Fruit fly (Drosophila melanogaster) whole organism, embryonic: ENCODE measurements around the gene vkg.
A peak's percentile ranks its signal among the peaks of the same experiment; 100 is the strongest.

ENCODE experiments used
- Aef1 ChIP-seq: fragments of 200-800 bp; sonication (Bioruptor generic); IDR thresholded peaks from 3 replicates; pipeline ENCODE4 v1.3.6; 2022; ENCODE audit warnings: missing biosample characterization, missing genetic modification characterization
- Atf-2 ChIP-seq: fragments of 200-800 bp; sonication (Bioruptor generic); optimal IDR thresholded peaks from 2 replicates; lab custom pipeline; 2016; ENCODE audit warnings: missing biosample characterization, missing genetic modification characterization
- B-H1 ChIP-seq: fragments of 200-800 bp; sonication (Bioruptor generic); IDR thresholded peaks from 3 replicates; pipeline ENCODE4 v1.3.6; 2022; ENCODE audit warnings: missing biosample characterization, missing genetic modification characterization
- Bdp1 ChIP-seq: fragments of 200-800 bp; sonication (Bioruptor generic); optimal IDR thresholded peaks from 3 replicates; lab custom pipeline; 2016; ENCODE audit warnings: missing biosample characterization, missing genetic modification characterization
- C15 ChIP-seq: fragments of 200-800 bp; sonication (Bioruptor generic); IDR thresholded peaks from 3 replicates; pipeline ENCODE4 v1.3.6; 2022; ENCODE audit warnings: missing biosample characterization, missing genetic modification characterization
- CG1024 ChIP-seq: fragments of 200-800 bp; sonication (Bioruptor generic); IDR thresholded peaks from 2 replicates; pipeline ENCODE4 v1.3.6; 2022; ENCODE audit warnings: missing biosample characterization, missing genetic modification characterization
- CG11093 ChIP-seq: fragments of 200-800 bp; sonication (Bioruptor generic); IDR thresholded peaks from 3 replicates; pipeline ENCODE4 v1.3.6; 2022; ENCODE audit warnings: missing biosample characterization, missing genetic modification characterization
- CG12299 ChIP-seq: fragments of 200-800 bp; sonication (Bioruptor generic); optimal IDR thresholded peaks from 2 replicates; lab custom pipeline; 2018; ENCODE audit warnings: missing biosample characterization, mild to moderate bottlenecking, missing genetic modification characterization
- CG15011 ChIP-seq: fragments of 200-800 bp; sonication (Bioruptor generic); optimal IDR thresholded peaks from 3 replicates; lab custom pipeline; 2018; ENCODE audit warnings: missing biosample characterization, mild to moderate bottlenecking, missing genetic modification characterization
- CG15479 ChIP-seq: fragments of 200-800 bp; sonication (Bioruptor generic); optimal IDR thresholded peaks from 3 replicates; lab custom pipeline; 2019; ENCODE audit warnings: missing biosample characterization, mild to moderate bottlenecking, missing genetic modification characterization, moderate library complexity
- CG1603 ChIP-seq: fragments of 200-800 bp; sonication (Bioruptor generic); optimal IDR thresholded peaks from 2 replicates; lab custom pipeline; 2019; ENCODE audit warnings: missing biosample characterization, mild to moderate bottlenecking, missing genetic modification characterization, moderate library complexity
- CG1792 ChIP-seq: fragments of 200-800 bp; sonication (Bioruptor generic); optimal IDR thresholded peaks from 2 replicates; lab custom pipeline; 2016; ENCODE audit warnings: missing biosample characterization, missing genetic modification characterization
- CG2120 ChIP-seq: fragments of 200-800 bp; sonication (Bioruptor generic); optimal IDR thresholded peaks from 3 replicates; lab custom pipeline; 2016; ENCODE audit warnings: missing biosample characterization, missing genetic modification characterization
- CG2875 ChIP-seq: fragments of 200-800 bp; sonication (Bioruptor generic); optimal IDR thresholded peaks from 2 replicates; lab custom pipeline; 2017; ENCODE audit warnings: missing biosample characterization, mild to moderate bottlenecking, missing genetic modification characterization, missing genetic modification reagents
- CG31224 ChIP-seq: fragments of 200-800 bp; sonication (Bioruptor generic); IDR thresholded peaks from 2 replicates; pipeline ENCODE4 v1.3.6; 2022; ENCODE audit warnings: missing biosample characterization, missing genetic modification characterization
- CG4707 ChIP-seq: fragments of 200-800 bp; sonication (Bioruptor generic); optimal IDR thresholded peaks from 2 replicates; lab custom pipeline; 2018; ENCODE audit warnings: missing biosample characterization, mild to moderate bottlenecking, missing genetic modification characterization, moderate library complexity
- CG6654 ChIP-seq: fragments of 200-800 bp; sonication (Bioruptor generic); optimal IDR thresholded peaks from 2 replicates; lab custom pipeline; 2017; ENCODE audit warnings: missing biosample characterization, mild to moderate bottlenecking, missing genetic modification characterization
- CG9215 ChIP-seq: fragments of 200-800 bp; sonication (Bioruptor generic); IDR thresholded peaks from 2 replicates; pipeline ENCODE4 v1.3.6; 2022; ENCODE audit warnings: missing biosample characterization, missing genetic modification characterization
- D19A ChIP-seq: fragments of 200-800 bp; optimal IDR thresholded peaks from 3 replicates; lab custom pipeline; 2019; ENCODE audit warnings: missing biosample characterization, mild to moderate bottlenecking, missing genetic modification characterization, moderate library complexity
- Dfd ChIP-seq, 2 experiments: fragments of >200 bp; optimal IDR thresholded peaks; 2 replicates each; lab custom pipeline; 2017; ENCODE audit warnings: missing biosample characterization in 2 of 2, missing genetic modification characterization in 2 of 2
- Dip2 ChIP-seq: fragments of 200-800 bp; sonication (Bioruptor generic); IDR thresholded peaks from 2 replicates; pipeline ENCODE4 v1.3.6; 2022; ENCODE audit warnings: missing biosample characterization, missing genetic modification characterization
- E2f1 ChIP-seq: fragments of 200-800 bp; sonication (Bioruptor generic); IDR thresholded peaks from 2 replicates; pipeline ENCODE4 v1.3.6; 2022; ENCODE audit warnings: missing biosample characterization, missing genetic modification characterization
- HLH4C ChIP-seq: fragments of 200-800 bp; sonication (Bioruptor generic); IDR thresholded peaks from 3 replicates; pipeline ENCODE4 v1.3.6; 2022; ENCODE audit warnings: missing biosample characterization, missing genetic modification characterization; ENCODE audit not compliant: partially characterized antibody
- HLH54F ChIP-seq: fragments of 200-800 bp; sonication (Bioruptor generic); optimal IDR thresholded peaks from 3 replicates; lab custom pipeline; 2016; ENCODE audit warnings: missing biosample characterization, missing genetic modification characterization
- Mrtf ChIP-seq: fragments of 200-800 bp; sonication (Bioruptor generic); IDR thresholded peaks from 3 replicates; pipeline ENCODE4 v1.3.6; 2022; ENCODE audit warnings: missing biosample characterization, missing genetic modification characterization
- NC2α ChIP-seq: fragments of 200-800 bp; sonication (Bioruptor generic); optimal IDR thresholded peaks from 2 replicates; lab custom pipeline; 2016; ENCODE audit warnings: missing biosample characterization, missing genetic modification characterization
- PHDP ChIP-seq: fragments of 200-800 bp; sonication (Bioruptor generic); optimal IDR thresholded peaks from 3 replicates; lab custom pipeline; 2018; ENCODE audit warnings: missing biosample characterization, mild to moderate bottlenecking, missing genetic modification characterization, moderate library complexity
- Poxn ChIP-seq: fragments of 200-800 bp; sonication (Bioruptor generic); IDR thresholded peaks from 2 replicates; pipeline ENCODE4 v1.3.6; 2022; ENCODE audit warnings: missing biosample characterization, missing genetic modification characterization
- Ravus ChIP-seq: fragments of 200-800 bp; sonication (Bioruptor generic); IDR thresholded peaks from 2 replicates; pipeline ENCODE4 v1.3.6; 2022; ENCODE audit warnings: missing biosample characterization, missing genetic modification characterization
- Rfx ChIP-seq: fragments of 200-800 bp; sonication (Bioruptor generic); IDR thresholded peaks from 2 replicates; pipeline ENCODE4 v1.3.6; 2022; ENCODE audit warnings: missing biosample characterization, missing genetic modification characterization
- Six4 ChIP-seq: fragments of 200-800 bp; sonication (Bioruptor generic); optimal IDR thresholded peaks from 2 replicates; lab custom pipeline; 2016; ENCODE audit warnings: missing biosample characterization, missing genetic modification characterization
- Spps ChIP-seq: fragments of 200-800 bp; sonication (Bioruptor generic); optimal IDR thresholded peaks from 2 replicates; lab custom pipeline; 2018; ENCODE audit warnings: missing biosample characterization, mild to moderate bottlenecking, missing genetic modification characterization
- Sry-β ChIP-seq: fragments of 200-800 bp; sonication (Bioruptor generic); optimal IDR thresholded peaks from 2 replicates; lab custom pipeline; 2018; ENCODE audit warnings: missing biosample characterization, mild to moderate bottlenecking, missing genetic modification characterization, moderate library complexity
- Trl ChIP-seq, 3 experiments: fragments of >200 bp in 2 of 3; fragments of 200-800 bp in 1 of 3; sonication (Bioruptor generic) in 1 of 3; optimal IDR thresholded peaks; 2 replicates in 1 of 3; 3 replicates in 2 of 3; lab custom pipeline; 2016 to 2017; ENCODE audit warnings: missing biosample characterization in 1 of 3, missing genetic modification characterization in 1 of 3
- ash1 ChIP-seq: fragments of 200-800 bp; sonication (Bioruptor generic); optimal IDR thresholded peaks from 2 replicates; lab custom pipeline; 2018; ENCODE audit warnings: missing biosample characterization, mild to moderate bottlenecking, missing genetic modification characterization
- bcd ChIP-seq: fragments of 200-800 bp; sonication (Bioruptor generic); optimal IDR thresholded peaks from 2 replicates; lab custom pipeline; 2017; ENCODE audit warnings: missing biosample characterization, mild to moderate bottlenecking, missing genetic modification characterization
- bowl ChIP-seq: fragments of 200-800 bp; sonication (Bioruptor generic); IDR thresholded peaks from 2 replicates; pipeline ENCODE4 v1.3.6; 2022; ENCODE audit warnings: missing biosample characterization, missing genetic modification characterization
- cwo ChIP-seq: fragments of 200-800 bp; sonication (Bioruptor generic); optimal IDR thresholded peaks from 3 replicates; lab custom pipeline; 2017; ENCODE audit warnings: missing biosample characterization, missing genetic modification characterization, mild to moderate bottlenecking, moderate library complexity, missing genetic modification reagents
- danr ChIP-seq: fragments of 200-800 bp; sonication (Bioruptor generic); IDR thresholded peaks from 2 replicates; pipeline ENCODE4 v1.3.6; 2022; ENCODE audit warnings: missing biosample characterization, missing genetic modification characterization
- ewg ChIP-seq: fragments of 200-800 bp; sonication (Bioruptor generic); optimal IDR thresholded peaks from 3 replicates; lab custom pipeline; 2017; ENCODE audit warnings: mild to moderate bottlenecking, missing biosample characterization, missing genetic modification reagents, missing genetic modification characterization
- fd3F ChIP-seq: fragments of 200-800 bp; sonication (Bioruptor generic); optimal IDR thresholded peaks from 2 replicates; lab custom pipeline; 2018; ENCODE audit warnings: missing biosample characterization, mild to moderate bottlenecking, missing genetic modification characterization, moderate library complexity
- fd96Cb ChIP-seq: fragments of 200-800 bp; sonication (Bioruptor generic); optimal IDR thresholded peaks from 2 replicates; lab custom pipeline; 2018; ENCODE audit warnings: missing biosample characterization, mild to moderate bottlenecking, missing genetic modification characterization, moderate library complexity
- gem ChIP-seq: fragments of 200-800 bp; sonication (Bioruptor generic); optimal IDR thresholded peaks from 2 replicates; lab custom pipeline; 2019; ENCODE audit warnings: missing biosample characterization, mild to moderate bottlenecking, missing genetic modification characterization, moderate library complexity
- inv ChIP-seq: fragments of 200-800 bp; sonication (Bioruptor generic); IDR thresholded peaks from 2 replicates; pipeline ENCODE4 v1.3.6; 2022; ENCODE audit warnings: missing biosample characterization, missing genetic modification characterization; ENCODE audit not compliant: partially characterized antibody
- nom ChIP-seq: fragments of 200-800 bp; sonication (Bioruptor generic); optimal IDR thresholded peaks from 2 replicates; lab custom pipeline; 2017; ENCODE audit warnings: missing biosample characterization, missing genetic modification characterization, mild to moderate bottlenecking, moderate library complexity, missing genetic modification reagents
- rib ChIP-seq: fragments of 200-800 bp; sonication (Bioruptor generic); IDR thresholded peaks from 2 replicates; pipeline ENCODE4 v1.3.6; 2022; ENCODE audit warnings: missing biosample characterization, missing genetic modification characterization
- sd ChIP-seq: fragments of 200-800 bp; sonication (Bioruptor generic); optimal IDR thresholded peaks from 3 replicates; lab custom pipeline; 2018; ENCODE audit warnings: missing biosample characterization, mild to moderate bottlenecking, missing genetic modification characterization, moderate library complexity
- zen2 ChIP-seq: fragments of 200-800 bp; sonication (Bioruptor generic); IDR thresholded peaks from 3 replicates; pipeline ENCODE4 v1.3.6; 2022; ENCODE audit warnings: missing biosample characterization, missing genetic modification characterization; ENCODE audit not compliant: partially characterized antibody

vkg gene

DNA sequence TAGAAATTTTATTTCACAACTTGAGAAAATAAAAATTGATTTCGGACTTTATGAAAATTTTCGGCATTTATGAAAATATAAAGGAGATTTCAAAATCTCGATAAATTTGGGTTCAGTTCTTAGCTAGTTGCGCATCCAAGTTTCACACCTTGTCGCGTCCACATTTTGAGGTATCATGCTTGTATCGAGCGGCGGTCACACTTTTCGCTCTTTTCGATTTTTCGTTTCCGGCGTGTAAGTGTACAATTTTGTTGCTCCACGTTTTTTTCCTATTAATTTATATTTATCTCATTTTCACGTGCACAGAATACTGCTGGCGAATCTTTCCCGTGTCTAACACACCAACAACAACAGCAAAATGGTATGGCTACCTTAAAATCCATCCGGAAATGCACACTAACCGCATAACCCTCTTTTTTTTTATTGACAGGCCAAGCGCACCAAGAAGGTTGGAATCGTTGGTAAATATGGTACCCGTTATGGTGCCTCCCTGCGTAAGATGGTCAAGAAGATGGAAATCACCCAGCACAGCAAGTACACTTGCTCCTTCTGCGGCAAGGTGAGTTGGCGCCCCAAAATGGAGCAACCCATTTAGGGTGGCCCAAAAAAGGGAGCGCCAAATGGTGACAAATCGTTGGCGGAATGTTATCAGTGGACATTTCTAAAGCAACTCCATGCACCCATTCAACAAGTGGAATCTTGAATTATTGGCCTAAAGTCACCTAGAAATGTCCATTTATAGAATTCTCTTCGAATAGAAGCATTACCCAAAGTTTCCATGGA lies 43.0 kb upstream of the vkg start, which contains the start of gene RpL37A (continued):
- TF ChIP-seq fd3F (GFP tag; lab: Kevin White, UChicago) (peak; percentile 55), Poxn (no peak), E2f1 (peak; percentile 68), CG4707 (GFP tag; lab: Kevin White, UChicago) (peak; percentile 53), inv (GFP tag; lab: Robert Waterston, UW) (no peak; the same call in 1 of the 2 replicates), sd (tag; lab: Kevin White, UChicago) (no peak), Dfd (GFP tag; optimal IDR thresholded peaks at IDR 0.05; lab: Kevin White, UChicago) (no peak), bcd (GFP tag; lab: Kevin White, UChicago) (peak; percentile 90), Bdp1 (GFP tag; lab: Kevin White, UChicago) (peak; percentile 62), NC2α (GFP tag; lab: Kevin White, UChicago) (peak; percentile 73), ewg (peak; percentile 75), gem (tag; lab: Kevin White, UChicago) (no peak), CG11093 (GFP tag; lab: Robert Waterston, UW) (no peak), Ravus (GFP tag; lab: Robert Waterston, UW) (no peak), ash1 (GFP tag; lab: Kevin White, UChicago) (peak; percentile 74), CG9215 (GFP tag; lab: Robert Waterston, UW) (no peak), Spps (tag; lab: Kevin White, UChicago) (peak; percentile 71), CG1024 (GFP tag; lab: Robert Waterston, UW) (peak; percentile 81), CG15011 (GFP tag; lab: Kevin White, UChicago) (peak; percentile 76), CG12299 (tag; lab: Kevin White, UChicago) (peak; percentile 74), Dip2 (GFP tag; lab: Robert Waterston, UW) (no peak), CG1792 (peak; percentile 70), fd96Cb (peak; percentile 20), Atf-2 (GFP tag; lab: Kevin White, UChicago) (peak; percentile 63), CG1603 (peak; percentile 76), Aef1 (no peak; the same call in 2 of the 3 replicates), Trl (optimal IDR thresholded peaks at IDR 0.05; lab: Kevin White, UChicago) (no peak), Trl (GFP tag; optimal IDR thresholded peaks at IDR 0.05; lab: Kevin White, UChicago) (peak; percentile 89), HLH4C (GFP tag; lab: Robert Waterston, UW) (no peak; the same call in 2 of the 3 replicates), cwo (peak; percentile 54), CG6654 (GFP tag; lab: Kevin White, UChicago) (peak; percentile 45), B-H1 (GFP tag; lab: Robert Waterston, UW) (peak; percentile 54; the same call in 1 of the 3 replicates), bowl (GFP tag; lab: Robert Waterston, UW) (no peak), Mrtf (peak; percentile 30; the same call in 1 of the 3 replicates), zen2 (GFP tag; lab: Robert Waterston, UW) (no peak), HLH54F (GFP tag; lab: Kevin White, UChicago) (peak; percentile 61), danr (peak; percentile 30; the same call in 1 of the 2 replicates), CG2875 (GFP tag; lab: Kevin White, UChicago) (peak; percentile 85), C15 (peak; percentile 59; the same call in 1 of the 3 replicates), Rfx (peak; percentile 87), Sry-β (GFP tag; lab: Kevin White, UChicago) (peak; percentile 49), PHDP (tag; lab: Kevin White, UChicago) (peak; percentile 57), rib (GFP tag; lab: Robert Waterston, UW) (peak; percentile 62; the same call in 1 of the 2 replicates), Six4 (GFP tag; lab: Kevin White, UChicago) (peak; percentile 61), nom (GFP tag; lab: Kevin White, UChicago) (peak; percentile 86), D19A (tag; lab: Kevin White, UChicago) (peak; percentile 38), CG31224 (GFP tag; lab: Robert Waterston, UW) (peak; percentile 51), CG2120 (peak; percentile 53), CG15479 (GFP tag; lab: Kevin White, UChicago) (no peak)
